Fruit fly (Drosophila melanogaster) whole organism, wandering third instar larva: Measurements from ENCODE around the gene Pdcd4.
A peak's percentile ranks its signal among the peaks of the same experiment; 100 is the strongest.

Experiments used
- Abd-B ChIP-seq: fragments of >200 bp; optimal IDR thresholded peaks from 2 replicates; lab custom pipeline; 2017; ENCODE audit warnings: missing biosample characterization, missing genetic modification characterization
- CG9705 ChIP-seq: fragments of 200-800 bp; sonication (Bioruptor generic); optimal IDR thresholded peaks from 2 replicates; lab custom pipeline; 2018; ENCODE audit warnings: missing biosample characterization, mild to moderate bottlenecking, missing genetic modification characterization
- CrebA ChIP-seq: fragments of 200-800 bp; sonication (Bioruptor generic); optimal IDR thresholded peaks from 2 replicates; lab custom pipeline; 2016; ENCODE audit warnings: missing biosample characterization, mild to moderate bottlenecking, missing genetic modification characterization, borderline replicate concordance
- Dfd ChIP-seq: fragments of >200 bp; optimal IDR thresholded peaks from 2 replicates; lab custom pipeline; 2017; ENCODE audit warnings: missing biosample characterization, missing genetic modification characterization
- Dif ChIP-seq: fragments of 200-275, 200-300 bp; sonication (Bioruptor generic); optimal IDR thresholded peaks from 2 replicates; lab custom pipeline; 2018; ENCODE audit warnings: missing biosample characterization, missing genetic modification characterization; ENCODE audit not compliant: partially characterized antibody
- GATAd ChIP-seq: sonication (Bioruptor generic); optimal IDR thresholded peaks from 2 replicates; lab custom pipeline; 2016; ENCODE audit warnings: missing biosample characterization, missing genetic modification characterization
- HLH106 ChIP-seq: fragments of 200-800 bp; optimal IDR thresholded peaks from 3 replicates; lab custom pipeline; 2019; ENCODE audit warnings: missing biosample characterization, mild to moderate bottlenecking, missing genetic modification characterization, moderate library complexity
- Hnf4 ChIP-seq: fragments of 200-800 bp; sonication (Bioruptor generic); optimal IDR thresholded peaks from 2 replicates; lab custom pipeline; 2016; ENCODE audit warnings: missing biosample characterization, mild to moderate bottlenecking, missing genetic modification characterization
- Hr78 ChIP-seq: fragments of >200 bp; optimal IDR thresholded peaks from 2 replicates; lab custom pipeline; 2017; ENCODE audit warnings: missing biosample characterization, missing genetic modification characterization
- Jra ChIP-seq: sonication (Bioruptor generic); optimal IDR thresholded peaks from 2 replicates; lab custom pipeline; 2016; ENCODE audit warnings: missing biosample characterization, missing genetic modification characterization
- Myc ChIP-seq: fragments of >200 bp; optimal IDR thresholded peaks from 2 replicates; lab custom pipeline; 2017
- N ChIP-seq: fragments of >200 bp; optimal IDR thresholded peaks from 2 replicates; lab custom pipeline; 2018; ENCODE audit warnings: missing biosample characterization, missing external identifiers, missing genetic modification characterization
- OdsH ChIP-seq: fragments of 200-800 bp; sonication (Bioruptor generic); optimal IDR thresholded peaks from 2 replicates; lab custom pipeline; 2016; ENCODE audit warnings: missing biosample characterization, mild to moderate bottlenecking, missing genetic modification characterization
- Rel ChIP-seq, 2 experiments: fragments of 200-800 bp; sonication (Bioruptor generic) in 1 of 2; optimal IDR thresholded peaks; 2 replicates in 1 of 2; 3 replicates in 1 of 2; lab custom pipeline; 2016 to 2019; ENCODE audit warnings: mild to moderate bottlenecking in 2 of 2, missing biosample characterization in 2 of 2, missing genetic modification characterization in 2 of 2, moderate library complexity in 1 of 2
- Sp1 ChIP-seq: fragments of 200-800 bp; sonication (Bioruptor generic); optimal IDR thresholded peaks from 3 replicates; lab custom pipeline; 2019; ENCODE audit warnings: missing biosample characterization, mild to moderate bottlenecking, missing genetic modification characterization, moderate library complexity
- Vsx2 ChIP-seq: fragments of 200-300, 225-300 bp; sonication (Bioruptor generic); optimal IDR thresholded peaks from 2 replicates; lab custom pipeline; 2018; ENCODE audit warnings: missing biosample characterization, missing genetic modification characterization; ENCODE audit not compliant: partially characterized antibody
- br ChIP-seq: fragments of 200-800 bp; sonication (Bioruptor generic); optimal IDR thresholded peaks from 2 replicates; lab custom pipeline; 2016; ENCODE audit warnings: missing biosample characterization, missing genetic modification characterization
- brk ChIP-seq: fragments of 200-800 bp; sonication (Bioruptor generic); optimal IDR thresholded peaks from 2 replicates; lab custom pipeline; 2016; ENCODE audit warnings: missing biosample characterization, mild to moderate bottlenecking, missing genetic modification characterization
- dl ChIP-seq, 2 experiments: fragments of 175-275, 200-275 bp in 1 of 2; fragments of 200-275 bp in 1 of 2; sonication (Bioruptor generic); optimal IDR thresholded peaks; lab custom pipeline; 2018; ENCODE audit warnings: mild to moderate bottlenecking in 2 of 2, missing biosample characterization in 2 of 2, missing genetic modification characterization in 2 of 2, moderate library complexity in 2 of 2; ENCODE audit not compliant: partially characterized antibody in 2 of 2, insufficient read depth in 1 of 2
- dmrt93B ChIP-seq: fragments of 200-800 bp; sonication (Bioruptor generic); optimal IDR thresholded peaks from 2 replicates; lab custom pipeline; 2018; ENCODE audit warnings: missing biosample characterization, mild to moderate bottlenecking, missing genetic modification characterization
- dsf ChIP-seq: sonication (Bioruptor generic); optimal IDR thresholded peaks from 2 replicates; lab custom pipeline; 2016; ENCODE audit warnings: missing biosample characterization, missing genetic modification characterization, borderline replicate concordance
- ey ChIP-seq: fragments of 200-800 bp; sonication (Bioruptor generic); optimal IDR thresholded peaks from 2 replicates; lab custom pipeline; 2016; ENCODE audit warnings: missing biosample characterization, missing genetic modification characterization
- foxo ChIP-seq, 2 experiments: fragments of 200-800 bp; sonication (Bioruptor generic); optimal IDR thresholded peaks; 2 replicates in 1 of 2; 3 replicates in 1 of 2; lab custom pipeline; 2016 to 2017; ENCODE audit warnings: missing biosample characterization in 2 of 2, missing genetic modification characterization in 2 of 2
- fru ChIP-seq: fragments of 200-800 bp; sonication (Bioruptor generic); optimal IDR thresholded peaks from 3 replicates; lab custom pipeline; 2016; ENCODE audit warnings: missing biosample characterization, mild to moderate bottlenecking, missing genetic modification characterization
- h ChIP-seq: fragments of 200-800 bp; sonication (Bioruptor generic); optimal IDR thresholded peaks from 3 replicates; lab custom pipeline; 2016; ENCODE audit warnings: missing biosample characterization, mild to moderate bottlenecking, missing genetic modification characterization
- jim ChIP-seq: fragments of 175-275, 200-325 bp; sonication (Bioruptor generic); optimal IDR thresholded peaks from 2 replicates; lab custom pipeline; 2016; ENCODE audit warnings: missing biosample characterization, mild to moderate bottlenecking, missing genetic modification characterization
- pan ChIP-seq: fragments of >200 bp; optimal IDR thresholded peaks from 2 replicates; lab custom pipeline; 2017
- rgr ChIP-seq: fragments of 200-800 bp; sonication (Bioruptor generic); optimal IDR thresholded peaks from 3 replicates; lab custom pipeline; 2016; ENCODE audit warnings: missing biosample characterization, mild to moderate bottlenecking, missing genetic modification characterization
- sage ChIP-seq: fragments of 200-800 bp; sonication (Bioruptor generic); optimal IDR thresholded peaks from 2 replicates; lab custom pipeline; 2016; ENCODE audit warnings: missing biosample characterization, mild to moderate bottlenecking, missing genetic modification characterization
- sv ChIP-seq: fragments of 200-800 bp; sonication (Bioruptor generic); optimal IDR thresholded peaks from 3 replicates; lab custom pipeline; 2016; ENCODE audit warnings: missing biosample characterization, missing genetic modification characterization
- usp ChIP-seq: fragments of >200 bp; optimal IDR thresholded peaks from 2 replicates; lab custom pipeline; 2017; ENCODE audit warnings: missing biosample characterization, missing genetic modification characterization
- woc ChIP-seq: sonication (Bioruptor generic); optimal IDR thresholded peaks from 2 replicates; lab custom pipeline; 2016; ENCODE audit warnings: missing biosample characterization, mild to moderate bottlenecking, missing genetic modification characterization

Gene Pdcd4

DNA sequence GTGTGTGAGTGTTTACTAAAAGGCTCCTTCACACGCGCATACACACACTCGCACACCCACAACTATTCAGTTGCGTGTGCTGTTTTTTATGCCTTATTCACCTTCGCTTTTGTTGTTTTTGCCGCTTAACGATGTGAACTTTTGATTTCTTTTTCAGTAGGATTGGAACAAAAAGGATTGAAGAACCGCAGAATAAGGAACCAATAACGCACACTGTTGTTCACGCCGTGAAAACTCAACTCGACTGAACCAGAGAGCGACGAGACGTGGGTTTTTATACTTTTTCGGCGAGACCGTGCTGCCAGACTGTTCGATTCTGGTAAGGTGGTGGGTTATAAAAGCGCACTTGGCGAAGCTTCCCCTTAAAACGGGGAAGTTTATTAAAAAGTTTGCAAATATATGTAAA is at the start of gene Pdcd4:
Gene Pdcd4 (minus strand): TSS at position 255 of the 406 bp plus-strand sequence.
- TF ChIP-seq Dfd (GFP tag; lab: Kevin White, UChicago) (no peak), fru (GFP tag; lab: Kevin White, UChicago) (peak; percentile 10), rgr (GFP tag; lab: Kevin White, UChicago) (peak; percentile 15), Jra (GFP tag; lab: Kevin White, UChicago) (no peak), N (GFP tag; lab: Kevin White, UChicago) (no peak), Sp1 (GFP tag; lab: Kevin White, UChicago) (peak; percentile 45), br (GFP tag; lab: Kevin White, UChicago) (peak; percentile 31), ey (GFP tag; lab: Kevin White, UChicago) (no peak), brk (GFP tag; lab: Kevin White, UChicago) (no peak), h (peak; percentile 11), foxo (GFP tag; optimal IDR thresholded peaks at IDR 0.05; lab: Kevin White, UChicago) (no peak), woc (GFP tag; lab: Kevin White, UChicago) (no peak), Rel (GFP tag; optimal IDR thresholded peaks at IDR 0.05; lab: Kevin White, UChicago) (no peak), Rel (tag; optimal IDR thresholded peaks at IDR 0.05; lab: Kevin White, UChicago) (peak; percentile 97), Dif (peak; percentile 8)
- TF ChIP-seq, all 38 proteins: peak for 7

DNA sequence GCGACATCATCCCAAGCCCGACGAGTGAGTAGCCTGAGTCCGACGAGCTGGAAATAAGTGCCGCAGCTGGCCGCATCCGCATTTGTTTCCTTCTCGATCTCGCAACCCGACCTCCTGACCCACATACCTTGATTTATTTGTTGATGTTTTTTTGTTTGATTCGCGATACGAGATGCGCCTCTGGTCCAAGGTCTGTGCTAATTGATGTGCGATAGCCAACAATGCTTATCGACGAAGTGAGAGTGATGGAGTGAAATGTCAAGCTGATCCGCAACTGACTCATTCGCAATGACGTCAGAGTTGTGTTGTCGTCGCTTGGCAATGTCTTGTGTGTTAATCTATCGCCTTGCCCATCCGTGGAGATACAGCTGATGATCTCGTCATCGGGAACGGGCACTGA is 49.2 kb upstream of the Pdcd4 start:
- TF ChIP-seq CG9705 (no peak), sage (GFP tag; lab: Kevin White, UChicago) (no peak), Dif (no peak), Hnf4 (GFP tag; lab: Kevin White, UChicago) (no peak), dl (GFP tag; optimal IDR thresholded peaks at IDR 0.05; lab: Kevin White, UChicago; ENCODE audit: insufficient read depth in 1 of 2, partially characterized antibody in 2 of 2) (no peak), rgr (GFP tag; lab: Kevin White, UChicago) (no peak), GATAd (GFP tag; lab: Kevin White, UChicago) (no peak), fru (GFP tag; lab: Kevin White, UChicago) (no peak), Hr78 (GFP tag; lab: Kevin White, UChicago) (no peak), foxo (GFP tag; optimal IDR thresholded peaks at IDR 0.05; lab: Kevin White, UChicago) (no peak), ey (GFP tag; lab: Kevin White, UChicago) (no peak), pan (no peak), Abd-B (GFP tag; lab: Kevin White, UChicago) (no peak), N (GFP tag; lab: Kevin White, UChicago) (no peak), Dfd (GFP tag; lab: Kevin White, UChicago) (no peak), Rel (GFP tag; optimal IDR thresholded peaks at IDR 0.05; lab: Kevin White, UChicago) (no peak), Rel (tag; optimal IDR thresholded peaks at IDR 0.05; lab: Kevin White, UChicago) (no peak), usp (GFP tag; lab: Kevin White, UChicago) (no peak)

DNA sequence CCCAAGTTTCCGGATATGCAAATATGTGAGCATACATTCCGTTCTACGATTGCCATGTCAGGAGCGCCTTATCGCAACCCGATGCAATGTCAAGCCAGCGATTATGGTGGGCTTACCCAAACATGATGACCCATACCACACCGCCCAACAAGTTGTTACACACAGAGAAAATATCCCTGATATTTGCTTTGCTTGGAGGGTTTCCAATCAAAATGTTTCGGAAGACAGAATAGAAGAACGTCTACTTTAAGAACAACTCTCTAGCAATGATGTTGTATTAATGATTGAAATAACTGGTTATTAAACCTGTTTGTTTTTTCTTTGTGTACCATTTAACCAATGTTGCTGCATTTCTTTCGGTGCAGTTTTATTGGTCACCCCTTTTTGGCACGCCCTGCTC is 45.5 kb upstream of the Pdcd4 start:
- peak; percentile 17 for TF ChIP-seq fru (GFP tag; lab: Kevin White, UChicago)
- TF ChIP-seq CrebA (GFP tag; lab: Kevin White, UChicago) = no peak
- peak; percentile 5 for TF ChIP-seq h
- no peak for TF ChIP-seq Abd-B (GFP tag; lab: Kevin White, UChicago)
- TF ChIP-seq foxo (GFP tag; optimal IDR thresholded peaks at IDR 0.05; lab: Kevin White, UChicago) = peak in 1 of 2 experiments; percentile 33
- TF ChIP-seq OdsH = no peak
- no peak for TF ChIP-seq Jra (GFP tag; lab: Kevin White, UChicago)
- TF ChIP-seq Hnf4 (GFP tag; lab: Kevin White, UChicago) = no peak
- TF ChIP-seq pan = no peak
- TF ChIP-seq brk (GFP tag; lab: Kevin White, UChicago) = no peak
- no peak for TF ChIP-seq Sp1 (GFP tag; lab: Kevin White, UChicago)
- no peak for TF ChIP-seq sv (GFP tag; lab: Kevin White, UChicago)
- no peak for TF ChIP-seq br (GFP tag; lab: Kevin White, UChicago)
- no peak for TF ChIP-seq dsf (GFP tag; lab: Kevin White, UChicago)

DNA sequence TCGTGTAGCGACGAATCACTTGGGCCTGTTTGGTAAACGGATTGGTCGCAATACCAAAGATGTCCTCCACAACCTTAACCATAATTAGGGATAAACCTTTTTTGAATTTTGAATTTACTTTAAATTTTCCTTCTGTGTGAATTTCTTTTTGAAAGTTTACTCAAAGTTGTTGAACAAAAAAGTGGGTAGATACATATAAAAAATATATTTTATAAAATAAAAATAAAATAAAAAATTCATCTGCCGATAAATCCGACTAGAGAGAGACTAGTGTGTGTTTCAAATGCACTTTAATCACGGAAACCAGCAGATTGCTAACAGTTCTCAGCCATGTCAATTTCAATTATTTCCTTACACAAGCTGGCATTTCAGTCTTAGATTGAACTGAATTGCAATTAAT is 42.3 kb upstream of the Pdcd4 start, which contains the start of gene CG10996:
Gene CG10996 (minus strand): TSS at position 101 of the 400 bp plus-strand sequence.
- TF ChIP-seq ey (GFP tag; lab: Kevin White, UChicago) (no peak), jim (no peak), CrebA (GFP tag; lab: Kevin White, UChicago) (no peak), Vsx2 (GFP tag; lab: Kevin White, UChicago) (no peak)
- TF ChIP-seq, all 38 proteins: peak for 0

- TF ChIP-seq Vsx2 (GFP tag; lab: Kevin White, UChicago) (no peak), dl (GFP tag; optimal IDR thresholded peaks at IDR 0.05; lab: Kevin White, UChicago; ENCODE audit: insufficient read depth in 1 of 2, partially characterized antibody in 2 of 2) (no peak), HLH106 (tag; lab: Kevin White, UChicago) (no peak), sv (GFP tag; lab: Kevin White, UChicago) (no peak), br (GFP tag; lab: Kevin White, UChicago) (no peak), Abd-B (GFP tag; lab: Kevin White, UChicago) (no peak), foxo (GFP tag; optimal IDR thresholded peaks at IDR 0.05; lab: Kevin White, UChicago) (no peak), Dfd (GFP tag; lab: Kevin White, UChicago) (no peak), ey (GFP tag; lab: Kevin White, UChicago) (no peak), woc (GFP tag; lab: Kevin White, UChicago) (no peak), Rel (GFP tag; optimal IDR thresholded peaks at IDR 0.05; lab: Kevin White, UChicago) (no peak), Rel (tag; optimal IDR thresholded peaks at IDR 0.05; lab: Kevin White, UChicago) (no peak), Dif (no peak), Myc (lab: Kevin White, UChicago) (no peak), h (no peak), dmrt93B (GFP tag; lab: Kevin White, UChicago) (no peak), Hnf4 (GFP tag; lab: Kevin White, UChicago) (no peak), Hr78 (GFP tag; lab: Kevin White, UChicago) (no peak), CG9705 (no peak)
Observed at dm6 chrX:13792463-13792862, 37.3 kb upstream of the Pdcd4 start.
